Fruit fly (Drosophila melanogaster): Measurements from ENCODE around the gene cno.

dm6 chr3R:5205319-5206033 is 11.8 kb downstream of the cno start:
- TF ChIP-seq lz (GFP tag; optimal IDR thresholded peaks at IDR 0.05) (no peak), dsx (GFP tag; optimal IDR thresholded peaks at IDR 0.05; ENCODE audit: poor library complexity, severe bottlenecking) (no peak), salr (GFP tag; optimal IDR thresholded peaks at IDR 0.05) (no peak)
